Worm (Caenorhabditis elegans) whole organism, L4 larva: Measurements from ENCODE around the gene F36D4.4.

Experiments used
- ceh-82 ChIP-seq: sonication (generic microtip); optimal IDR thresholded peaks from 2 replicates; lab custom pipeline; 2017; ENCODE audit warnings: missing biosample characterization, missing genetic modification characterization
- daf-19 ChIP-seq: fragments of 200-800 bp; sonication (Bioruptor generic); conservative IDR thresholded peaks from 2 replicates; pipeline ENCODE4 v1.3.6; 2022; ENCODE audit warnings: missing genetic modification characterization, missing compliant biosample characterization
- fos-1 ChIP-seq: fragments of 150-350 bp; optimal IDR thresholded peaks from 2 replicates; lab custom pipeline; 2014; ENCODE audit warnings: missing biosample characterization, missing genetic modification characterization
- hlh-11 ChIP-seq: fragments of 200-800 bp; sonication (Bioruptor generic); optimal IDR thresholded peaks from 2 replicates; lab custom pipeline; 2018; ENCODE audit warnings: mild to moderate bottlenecking, missing genetic modification characterization, missing compliant biosample characterization
- lin-29 ChIP-seq: fragments of 200-800 bp; sonication (Bioruptor generic); IDR thresholded peaks from 2 replicates; pipeline ENCODE4 v1.3.6; 2022; ENCODE audit warnings: missing genetic modification reagents, missing genetic modification characterization, missing compliant biosample characterization
- nhr-111 ChIP-seq: fragments of 200-800 bp; sonication (Bioruptor generic); optimal IDR thresholded peaks from 2 replicates; lab custom pipeline; 2018; ENCODE audit warnings: mild to moderate bottlenecking, missing genetic modification characterization, missing compliant biosample characterization
- nhr-28 ChIP-seq: fragments of 150-350 bp; optimal IDR thresholded peaks from 2 replicates; lab custom pipeline; 2014; ENCODE audit warnings: missing biosample characterization, missing genetic modification characterization
- snpc-4 ChIP-seq: fragments of 150-350 bp; optimal IDR thresholded peaks from 2 replicates; lab custom pipeline; 2014; ENCODE audit warnings: missing biosample characterization, missing genetic modification characterization
- zag-1 ChIP-seq: fragments of 150-350 bp; optimal IDR thresholded peaks from 2 replicates; lab custom pipeline; 2014; ENCODE audit warnings: missing biosample characterization, missing genetic modification characterization

- TF ChIP-seq daf-19 (GFP tag; lab: Robert Waterston, UW): no peak
- TF ChIP-seq fos-1: no peak
- TF ChIP-seq lin-29 (GFP tag; lab: Robert Waterston, UW): no peak
- TF ChIP-seq snpc-4 (tag; lab: Kevin White, UChicago): no peak
- no peak for TF ChIP-seq ceh-82 (tag; lab: Kevin White, UChicago)
- TF ChIP-seq nhr-28 (tag; lab: Kevin White, UChicago): peak; percentile 8
- no peak for TF ChIP-seq nhr-111 (GFP tag; lab: Kevin White, UChicago)
- TF ChIP-seq zag-1 (tag; lab: Kevin White, UChicago): no peak
- no peak for TF ChIP-seq hlh-11
These were observed 31.7 kb downstream of the F36D4.4 start for ce11 chrV:9382538-9383328.
